Fruit fly (Drosophila melanogaster): Measurements from ENCODE around the gene CG5645.
A peak's percentile ranks its signal among the peaks of the same experiment; 100 is the strongest.

The CG5645 gene

DNA sequence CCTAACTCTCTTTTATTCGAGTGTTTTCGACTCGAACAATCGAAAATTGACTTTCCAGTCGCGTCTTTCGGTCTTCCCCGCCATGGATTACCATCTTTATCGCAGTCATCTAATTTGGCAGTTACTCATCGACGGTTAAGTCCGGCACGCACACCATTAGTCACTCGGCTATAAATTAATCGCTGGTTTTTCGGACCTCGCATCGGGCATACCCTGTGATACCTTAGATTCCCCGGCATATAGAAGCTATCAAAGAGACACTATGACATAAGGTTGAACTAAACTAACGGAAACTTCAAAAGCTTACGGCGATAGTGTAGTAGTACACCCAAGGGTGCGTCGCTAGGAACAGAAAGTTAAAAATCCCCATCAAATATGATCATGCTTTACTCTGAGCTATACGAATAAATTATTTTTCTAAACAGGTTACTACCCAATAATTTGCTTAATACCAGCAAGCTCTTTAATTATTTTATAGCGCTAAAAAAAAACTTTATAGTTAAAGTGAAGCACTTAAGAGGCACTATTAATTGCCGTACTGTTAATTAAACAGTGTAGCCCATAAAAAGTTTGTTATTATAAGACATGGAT lies 42.4 kb upstream of the CG5645 start (continued):
- TF ChIP-seq Abd-B (GFP tag; optimal IDR thresholded peaks at IDR 0.05) (no peak), tll (GFP tag; optimal IDR thresholded peaks at IDR 0.05) (no peak), CG6654 (GFP tag; optimal IDR thresholded peaks at IDR 0.05) (no peak), Ptx1 (GFP tag; IDR thresholded peaks at IDR 0.05) (no peak), mam (GFP tag; optimal IDR thresholded peaks at IDR 0.05) (peak; percentile 4), ash1 (GFP tag; optimal IDR thresholded peaks at IDR 0.05) (no peak), jigr1 (GFP tag; IDR thresholded peaks at IDR 0.05) (no peak), CG7556 (GFP tag; optimal IDR thresholded peaks at IDR 0.05) (no peak), run (tag; optimal IDR thresholded peaks at IDR 0.05) (no peak), CG33557 (GFP tag; optimal IDR thresholded peaks at IDR 0.05) (no peak), Sin3A (optimal IDR thresholded peaks at IDR 0.05) (no peak), nmo (GFP tag; optimal IDR thresholded peaks at IDR 0.05) (peak; percentile 4), CG1024 (GFP tag; IDR thresholded peaks at IDR 0.05) (no peak), zfh1 (GFP tag; IDR thresholded peaks at IDR 0.05) (peak; percentile 24; the same call in 1 of the 3 replicates), twi (tag; optimal IDR thresholded peaks at IDR 0.05) (no peak), D19A (tag; optimal IDR thresholded peaks at IDR 0.05) (no peak), Xrp1 (GFP tag; IDR thresholded peaks at IDR 0.05) (no peak), az2 (GFP tag; optimal IDR thresholded peaks at IDR 0.05) (no peak), Oaz (GFP tag; IDR thresholded peaks at IDR 0.05) (no peak), CG6854 (GFP tag; optimal IDR thresholded peaks at IDR 0.05) (no peak), CG16863 (GFP tag; optimal IDR thresholded peaks at IDR 0.05) (no peak), so (GFP tag; IDR thresholded peaks at IDR 0.05) (no peak), ato (GFP tag; IDR thresholded peaks at IDR 0.05; ENCODE audit: partially characterized antibody) (no peak), CG31441 (GFP tag; IDR thresholded peaks at IDR 0.05) (no peak), stc (GFP tag; IDR thresholded peaks at IDR 0.05) (no peak), disco-r (GFP tag; optimal IDR thresholded peaks at IDR 0.05) (no peak), Tbp (GFP tag; optimal IDR thresholded peaks at IDR 0.05) (no peak), Hr3 (GFP tag; optimal IDR thresholded peaks at IDR 0.05) (no peak), salm (tag; optimal IDR thresholded peaks at IDR 0.05) (no peak), Antp (GFP tag; optimal IDR thresholded peaks at IDR 0.05) (no peak), ara (GFP tag; IDR thresholded peaks at IDR 0.05) (no peak), CG4404 (GFP tag; IDR thresholded peaks at IDR 0.05) (no peak), CG6813 (GFP tag; optimal IDR thresholded peaks at IDR 0.05) (no peak), Med (GFP tag) (peak; percentile 67), CG15696 (tag; optimal IDR thresholded peaks at IDR 0.05) (no peak), CG8478 (optimal IDR thresholded peaks at IDR 0.05) (no peak), tna (GFP tag; IDR thresholded peaks at IDR 0.05; ENCODE audit: partially characterized antibody) (no peak), croc (GFP tag; conservative IDR thresholded peaks at IDR 0.05) (no peak), zen (tag; optimal IDR thresholded peaks at IDR 0.05) (no peak), p53 (GFP tag; optimal IDR thresholded peaks at IDR 0.05) (no peak), pum (GFP tag; optimal IDR thresholded peaks at IDR 0.05) (no peak), CG12155 (GFP tag; optimal IDR thresholded peaks at IDR 0.05) (no peak), Vsx1 (GFP tag; optimal IDR thresholded peaks at IDR 0.05) (no peak), CG4424 (GFP tag; optimal IDR thresholded peaks at IDR 0.05) (no peak), ind (GFP tag; optimal IDR thresholded peaks at IDR 0.05) (no peak), wdn (GFP tag; IDR thresholded peaks at IDR 0.05) (no peak), CG14965 (GFP tag; optimal IDR thresholded peaks at IDR 0.05; ENCODE audit: borderline replicate concordance) (no peak), esg (GFP tag; conservative IDR thresholded peaks at IDR 0.05) (0 out of 2 replicates have a peak, but pooled peaks have one; percentile 13), Hmr (GFP tag; optimal IDR thresholded peaks at IDR 0.05) (peak; percentile 7), CG11504 (tag; optimal IDR thresholded peaks at IDR 0.05) (peak; percentile 38), Stat92E (GFP tag; optimal IDR thresholded peaks at IDR 0.05) (no peak), B-H1 (GFP tag; IDR thresholded peaks at IDR 0.05) (no peak)
